Fruit fly (Drosophila melanogaster) whole organism, wandering third instar larva: ENCODE results near the gene CG6126.

Source experiments
- Abd-B ChIP-seq: fragments of >200 bp; optimal IDR thresholded peaks from 2 replicates; lab custom pipeline; 2017; ENCODE audit warnings: missing biosample characterization, missing genetic modification characterization
- CG32264 ChIP-seq: fragments of 200-800 bp; sonication (Bioruptor generic); optimal IDR thresholded peaks from 2 replicates; lab custom pipeline; 2016; ENCODE audit warnings: missing biosample characterization, missing genetic modification characterization
- CG9705 ChIP-seq: fragments of 200-800 bp; sonication (Bioruptor generic); optimal IDR thresholded peaks from 2 replicates; lab custom pipeline; 2018; ENCODE audit warnings: missing biosample characterization, mild to moderate bottlenecking, missing genetic modification characterization
- CrebA ChIP-seq: fragments of 200-800 bp; sonication (Bioruptor generic); optimal IDR thresholded peaks from 2 replicates; lab custom pipeline; 2016; ENCODE audit warnings: missing biosample characterization, mild to moderate bottlenecking, missing genetic modification characterization, borderline replicate concordance
- Dfd ChIP-seq: fragments of >200 bp; optimal IDR thresholded peaks from 2 replicates; lab custom pipeline; 2017; ENCODE audit warnings: missing biosample characterization, missing genetic modification characterization
- Dif ChIP-seq: fragments of 200-275, 200-300 bp; sonication (Bioruptor generic); optimal IDR thresholded peaks from 2 replicates; lab custom pipeline; 2018; ENCODE audit warnings: missing biosample characterization, missing genetic modification characterization; ENCODE audit not compliant: partially characterized antibody
- GATAd ChIP-seq: sonication (Bioruptor generic); optimal IDR thresholded peaks from 2 replicates; lab custom pipeline; 2016; ENCODE audit warnings: missing biosample characterization, missing genetic modification characterization
- HLH106 ChIP-seq: fragments of 200-800 bp; optimal IDR thresholded peaks from 3 replicates; lab custom pipeline; 2019; ENCODE audit warnings: missing biosample characterization, mild to moderate bottlenecking, missing genetic modification characterization, moderate library complexity
- Hnf4 ChIP-seq: fragments of 200-800 bp; sonication (Bioruptor generic); optimal IDR thresholded peaks from 2 replicates; lab custom pipeline; 2016; ENCODE audit warnings: missing biosample characterization, mild to moderate bottlenecking, missing genetic modification characterization
- Hr78 ChIP-seq: fragments of >200 bp; optimal IDR thresholded peaks from 2 replicates; lab custom pipeline; 2017; ENCODE audit warnings: missing biosample characterization, missing genetic modification characterization
- Hr83 ChIP-seq: fragments of 200-300 bp; sonication (Bioruptor generic); optimal IDR thresholded peaks from 2 replicates; lab custom pipeline; 2016; ENCODE audit warnings: missing biosample characterization, mild to moderate bottlenecking, missing genetic modification characterization, moderate library complexity; ENCODE audit not compliant: poor library complexity, severe bottlenecking
- Jra ChIP-seq: sonication (Bioruptor generic); optimal IDR thresholded peaks from 2 replicates; lab custom pipeline; 2016; ENCODE audit warnings: missing biosample characterization, missing genetic modification characterization
- Mio ChIP-seq: sonication (Bioruptor generic); optimal IDR thresholded peaks from 2 replicates; lab custom pipeline; 2016; ENCODE audit warnings: missing biosample characterization, missing genetic modification characterization
- Myc ChIP-seq: fragments of >200 bp; optimal IDR thresholded peaks from 2 replicates; lab custom pipeline; 2017
- N ChIP-seq: fragments of >200 bp; optimal IDR thresholded peaks from 2 replicates; lab custom pipeline; 2018; ENCODE audit warnings: missing biosample characterization, missing external identifiers, missing genetic modification characterization
- OdsH ChIP-seq: fragments of 200-800 bp; sonication (Bioruptor generic); optimal IDR thresholded peaks from 2 replicates; lab custom pipeline; 2016; ENCODE audit warnings: missing biosample characterization, mild to moderate bottlenecking, missing genetic modification characterization
- Rel ChIP-seq, 2 experiments: fragments of 200-800 bp; sonication (Bioruptor generic) in 1 of 2; optimal IDR thresholded peaks; 2 replicates in 1 of 2; 3 replicates in 1 of 2; lab custom pipeline; 2016 to 2019; ENCODE audit warnings: mild to moderate bottlenecking in 2 of 2, missing biosample characterization in 2 of 2, missing genetic modification characterization in 2 of 2, moderate library complexity in 1 of 2
- Sp1 ChIP-seq: fragments of 200-800 bp; sonication (Bioruptor generic); optimal IDR thresholded peaks from 3 replicates; lab custom pipeline; 2019; ENCODE audit warnings: missing biosample characterization, mild to moderate bottlenecking, missing genetic modification characterization, moderate library complexity
- Vsx2 ChIP-seq: fragments of 200-300, 225-300 bp; sonication (Bioruptor generic); optimal IDR thresholded peaks from 2 replicates; lab custom pipeline; 2018; ENCODE audit warnings: missing biosample characterization, missing genetic modification characterization; ENCODE audit not compliant: partially characterized antibody
- br ChIP-seq: fragments of 200-800 bp; sonication (Bioruptor generic); optimal IDR thresholded peaks from 2 replicates; lab custom pipeline; 2016; ENCODE audit warnings: missing biosample characterization, missing genetic modification characterization
- brk ChIP-seq: fragments of 200-800 bp; sonication (Bioruptor generic); optimal IDR thresholded peaks from 2 replicates; lab custom pipeline; 2016; ENCODE audit warnings: missing biosample characterization, mild to moderate bottlenecking, missing genetic modification characterization
- dl ChIP-seq, 2 experiments: fragments of 175-275, 200-275 bp in 1 of 2; fragments of 200-275 bp in 1 of 2; sonication (Bioruptor generic); optimal IDR thresholded peaks; lab custom pipeline; 2018; ENCODE audit warnings: mild to moderate bottlenecking in 2 of 2, missing biosample characterization in 2 of 2, missing genetic modification characterization in 2 of 2, moderate library complexity in 2 of 2; ENCODE audit not compliant: partially characterized antibody in 2 of 2, insufficient read depth in 1 of 2
- dmrt93B ChIP-seq: fragments of 200-800 bp; sonication (Bioruptor generic); optimal IDR thresholded peaks from 2 replicates; lab custom pipeline; 2018; ENCODE audit warnings: missing biosample characterization, mild to moderate bottlenecking, missing genetic modification characterization
- dsf ChIP-seq: sonication (Bioruptor generic); optimal IDR thresholded peaks from 2 replicates; lab custom pipeline; 2016; ENCODE audit warnings: missing biosample characterization, missing genetic modification characterization, borderline replicate concordance
- ey ChIP-seq: fragments of 200-800 bp; sonication (Bioruptor generic); optimal IDR thresholded peaks from 2 replicates; lab custom pipeline; 2016; ENCODE audit warnings: missing biosample characterization, missing genetic modification characterization
- foxo ChIP-seq, 2 experiments: fragments of 200-800 bp; sonication (Bioruptor generic); optimal IDR thresholded peaks; 2 replicates in 1 of 2; 3 replicates in 1 of 2; lab custom pipeline; 2016 to 2017; ENCODE audit warnings: missing biosample characterization in 2 of 2, missing genetic modification characterization in 2 of 2
- fru ChIP-seq: fragments of 200-800 bp; sonication (Bioruptor generic); optimal IDR thresholded peaks from 3 replicates; lab custom pipeline; 2016; ENCODE audit warnings: missing biosample characterization, mild to moderate bottlenecking, missing genetic modification characterization
- h ChIP-seq: fragments of 200-800 bp; sonication (Bioruptor generic); optimal IDR thresholded peaks from 3 replicates; lab custom pipeline; 2016; ENCODE audit warnings: missing biosample characterization, mild to moderate bottlenecking, missing genetic modification characterization
- jim ChIP-seq: fragments of 175-275, 200-325 bp; sonication (Bioruptor generic); optimal IDR thresholded peaks from 2 replicates; lab custom pipeline; 2016; ENCODE audit warnings: missing biosample characterization, mild to moderate bottlenecking, missing genetic modification characterization
- lola ChIP-seq: fragments of >200 bp; optimal IDR thresholded peaks from 2 replicates; lab custom pipeline; 2017; ENCODE audit warnings: missing biosample characterization, missing genetic modification characterization
- pan ChIP-seq: fragments of >200 bp; optimal IDR thresholded peaks from 2 replicates; lab custom pipeline; 2017
- psq ChIP-seq: fragments of 200-800 bp; sonication (Bioruptor generic); optimal IDR thresholded peaks from 3 replicates; lab custom pipeline; 2017; ENCODE audit warnings: missing biosample characterization, mild to moderate bottlenecking, missing genetic modification characterization, moderate library complexity
- rgr ChIP-seq: fragments of 200-800 bp; sonication (Bioruptor generic); optimal IDR thresholded peaks from 3 replicates; lab custom pipeline; 2016; ENCODE audit warnings: missing biosample characterization, mild to moderate bottlenecking, missing genetic modification characterization
- sage ChIP-seq: fragments of 200-800 bp; sonication (Bioruptor generic); optimal IDR thresholded peaks from 2 replicates; lab custom pipeline; 2016; ENCODE audit warnings: missing biosample characterization, mild to moderate bottlenecking, missing genetic modification characterization
- sv ChIP-seq: fragments of 200-800 bp; sonication (Bioruptor generic); optimal IDR thresholded peaks from 3 replicates; lab custom pipeline; 2016; ENCODE audit warnings: missing biosample characterization, missing genetic modification characterization
- tai ChIP-seq: sonication (Bioruptor generic); optimal IDR thresholded peaks from 2 replicates; lab custom pipeline; 2016; ENCODE audit warnings: missing biosample characterization, missing genetic modification characterization
- usp ChIP-seq: fragments of >200 bp; optimal IDR thresholded peaks from 2 replicates; lab custom pipeline; 2017; ENCODE audit warnings: missing biosample characterization, missing genetic modification characterization
- woc ChIP-seq: sonication (Bioruptor generic); optimal IDR thresholded peaks from 2 replicates; lab custom pipeline; 2016; ENCODE audit warnings: missing biosample characterization, mild to moderate bottlenecking, missing genetic modification characterization

Gene CG6126

DNA sequence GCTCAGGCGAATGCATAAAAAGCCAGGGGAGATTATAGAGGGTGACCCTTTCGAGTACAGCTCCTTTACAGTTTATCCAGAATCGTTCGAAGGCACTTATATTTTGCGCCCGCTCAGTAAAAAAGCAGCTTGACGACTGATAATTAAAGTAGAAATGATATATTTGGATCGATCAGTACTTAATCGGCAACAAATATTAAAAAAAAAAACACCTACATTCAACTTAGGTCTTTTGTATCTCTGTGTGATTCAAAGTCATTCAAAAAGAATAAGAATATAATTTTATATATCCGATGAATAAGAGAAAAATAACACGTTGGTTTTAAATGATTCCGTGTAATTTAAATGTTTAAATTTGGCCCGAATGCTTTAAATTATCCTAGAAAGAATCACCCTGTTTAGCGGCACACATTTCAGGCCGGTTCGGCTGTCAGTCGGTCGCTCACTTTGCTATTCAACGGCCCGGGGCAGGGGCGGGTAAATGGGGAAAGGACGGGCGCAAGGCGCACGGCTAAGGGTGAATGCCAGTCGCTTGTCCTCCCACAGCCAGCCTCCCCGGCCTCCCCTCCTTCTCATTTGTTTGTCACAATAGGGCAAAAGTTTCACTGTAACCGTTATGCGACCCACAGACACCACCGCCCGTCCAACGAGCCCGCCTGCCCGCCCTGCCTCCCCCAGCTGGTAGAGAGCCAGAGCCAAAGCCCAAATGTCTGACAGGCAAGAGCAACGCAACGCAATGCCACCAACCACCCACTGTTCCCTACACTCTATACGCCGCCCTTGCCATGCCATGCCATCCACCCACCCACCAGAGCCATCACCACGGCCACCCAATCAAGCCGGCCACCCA is 10.2 kb upstream of the CG6126 start:
- TF ChIP-seq Jra (GFP tag; lab: Kevin White, UChicago) (no peak), jim (GFP tag; lab: Kevin White, UChicago) (no peak), rgr (GFP tag; lab: Kevin White, UChicago) (no peak), OdsH (GFP tag; lab: Kevin White, UChicago) (no peak), pan (lab: Kevin White, UChicago) (no peak), tai (no peak), ey (GFP tag; lab: Kevin White, UChicago) (peak; percentile 8), Dif (GFP tag; lab: Kevin White, UChicago) (no peak), CrebA (GFP tag; lab: Kevin White, UChicago) (no peak), woc (GFP tag; lab: Kevin White, UChicago) (no peak), N (GFP tag; lab: Kevin White, UChicago) (no peak), HLH106 (peak; percentile 5), CG32264 (GFP tag; lab: Kevin White, UChicago) (no peak), Vsx2 (no peak), Myc (lab: Kevin White, UChicago) (no peak), Hnf4 (GFP tag; lab: Kevin White, UChicago) (no peak), Rel (GFP tag; optimal IDR thresholded peaks at IDR 0.05; lab: Kevin White, UChicago) (no peak), Rel (tag; optimal IDR thresholded peaks at IDR 0.05; lab: Kevin White, UChicago) (no peak), Mio (no peak), CG9705 (GFP tag; lab: Kevin White, UChicago) (no peak), Abd-B (GFP tag; lab: Kevin White, UChicago) (no peak), sv (no peak), Sp1 (GFP tag; lab: Kevin White, UChicago) (peak; percentile 25), Dfd (peak; percentile 58), psq (GFP tag; lab: Kevin White, UChicago) (no peak), dl (GFP tag; optimal IDR thresholded peaks at IDR 0.05; lab: Kevin White, UChicago; ENCODE audit: insufficient read depth in 1 of 2, partially characterized antibody in 2 of 2) (no peak), lola (GFP tag; lab: Kevin White, UChicago) (no peak), Hr83 (GFP tag; lab: Kevin White, UChicago) (no peak), h (GFP tag; lab: Kevin White, UChicago) (peak; percentile 42), sage (GFP tag; lab: Kevin White, UChicago) (no peak), br (GFP tag; lab: Kevin White, UChicago) (peak; percentile 31), dmrt93B (peak; percentile 1), dsf (GFP tag; lab: Kevin White, UChicago) (no peak), usp (GFP tag; lab: Kevin White, UChicago) (no peak), brk (GFP tag; lab: Kevin White, UChicago) (no peak), Hr78 (GFP tag; lab: Kevin White, UChicago) (no peak), GATAd (GFP tag; lab: Kevin White, UChicago) (no peak), fru (peak; percentile 55), foxo (GFP tag; optimal IDR thresholded peaks at IDR 0.05; lab: Kevin White, UChicago) (peak in 1 of 2 experiments; percentile 60)

DNA sequence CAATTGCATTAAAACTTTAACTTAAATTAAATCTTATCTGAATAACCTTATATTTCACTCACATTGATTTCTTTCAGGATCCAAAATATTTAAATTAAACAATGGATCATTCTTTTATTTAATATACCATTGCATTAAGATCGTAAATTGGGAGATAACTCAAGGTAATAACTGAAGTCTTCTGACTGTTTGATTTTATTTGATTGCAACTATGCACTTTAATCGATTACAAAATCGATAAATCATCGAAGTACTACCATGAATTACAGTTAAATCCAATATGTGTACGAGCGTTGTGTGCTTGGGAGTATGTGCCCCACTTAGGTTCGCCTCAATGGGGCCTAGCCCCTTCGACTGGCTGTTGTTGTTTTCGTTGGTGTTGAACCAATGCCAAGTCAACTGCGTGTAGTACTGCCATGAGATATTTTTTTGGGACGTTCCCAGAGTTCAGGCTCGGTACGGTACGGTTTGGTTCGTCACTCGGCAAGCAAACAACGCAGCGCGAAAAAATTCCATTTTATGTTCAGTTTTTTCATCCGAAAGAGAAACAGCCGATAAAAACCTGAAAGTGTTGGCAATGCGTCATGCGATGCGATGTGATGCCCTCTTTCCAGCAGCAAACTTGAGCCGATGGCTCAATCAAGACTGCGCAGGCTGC is 9.1 kb upstream of the CG6126 start:
- TF ChIP-seq pan (lab: Kevin White, UChicago), result no peak
- no peak for TF ChIP-seq CrebA (GFP tag; lab: Kevin White, UChicago)
- TF ChIP-seq N (GFP tag; lab: Kevin White, UChicago), result no peak
- peak in 1 of 2 experiments; percentile 17 for TF ChIP-seq foxo (GFP tag; optimal IDR thresholded peaks at IDR 0.05; lab: Kevin White, UChicago)
- peak; percentile 20 for TF ChIP-seq rgr (GFP tag; lab: Kevin White, UChicago)
- TF ChIP-seq Dif (GFP tag; lab: Kevin White, UChicago), result no peak
- TF ChIP-seq woc (GFP tag; lab: Kevin White, UChicago), result peak; percentile 29
- no peak for TF ChIP-seq psq (GFP tag; lab: Kevin White, UChicago)
- peak; percentile 5 for TF ChIP-seq Hr83 (GFP tag; lab: Kevin White, UChicago)
- TF ChIP-seq Hr78 (GFP tag; lab: Kevin White, UChicago), result no peak
- TF ChIP-seq dsf (GFP tag; lab: Kevin White, UChicago), result no peak
- TF ChIP-seq ey (GFP tag; lab: Kevin White, UChicago), result peak; percentile 5
- TF ChIP-seq Vsx2, result peak; percentile 24
- TF ChIP-seq h (GFP tag; lab: Kevin White, UChicago), result peak; percentile 39
- TF ChIP-seq dmrt93B, result no peak
- TF ChIP-seq usp (GFP tag; lab: Kevin White, UChicago), result no peak
- TF ChIP-seq Dfd, result no peak
- TF ChIP-seq sv, result no peak
- no peak for TF ChIP-seq Abd-B (GFP tag; lab: Kevin White, UChicago)
- TF ChIP-seq dl (GFP tag; optimal IDR thresholded peaks at IDR 0.05; lab: Kevin White, UChicago; ENCODE audit: insufficient read depth in 1 of 2, partially characterized antibody in 2 of 2), result no peak
- TF ChIP-seq GATAd (GFP tag; lab: Kevin White, UChicago), result no peak
- no peak for TF ChIP-seq CG9705 (GFP tag; lab: Kevin White, UChicago)
- peak; percentile 16 for TF ChIP-seq fru
- peak; percentile 46 for TF ChIP-seq Jra (GFP tag; lab: Kevin White, UChicago)
- TF ChIP-seq brk (GFP tag; lab: Kevin White, UChicago), result no peak
- TF ChIP-seq Mio, result no peak
- TF ChIP-seq HLH106, result no peak
- TF ChIP-seq lola (GFP tag; lab: Kevin White, UChicago), result no peak
- TF ChIP-seq jim (GFP tag; lab: Kevin White, UChicago), result no peak
- no peak for TF ChIP-seq br (GFP tag; lab: Kevin White, UChicago)
- TF ChIP-seq Myc (lab: Kevin White, UChicago), result no peak
- TF ChIP-seq Rel (GFP tag; optimal IDR thresholded peaks at IDR 0.05; lab: Kevin White, UChicago), result peak; percentile 66
- peak; percentile 51 for TF ChIP-seq Rel (tag; optimal IDR thresholded peaks at IDR 0.05; lab: Kevin White, UChicago)
- TF ChIP-seq OdsH (GFP tag; lab: Kevin White, UChicago), result no peak
- TF ChIP-seq Sp1 (GFP tag; lab: Kevin White, UChicago), result peak; percentile 16
- no peak for TF ChIP-seq sage (GFP tag; lab: Kevin White, UChicago)
- TF ChIP-seq Hnf4 (GFP tag; lab: Kevin White, UChicago), result no peak
